Worm (Caenorhabditis elegans) whole organism, L1 larva: ENCODE results near the gene smi-1.

Source experiments
- C04F5.9 ChIP-seq: sonication (generic microtip); optimal IDR thresholded peaks from 2 replicates; lab custom pipeline; 2016; ENCODE audit warnings: missing genetic modification characterization, missing compliant biosample characterization
- C34B4.2 ChIP-seq: sonication (generic microtip); optimal IDR thresholded peaks from 2 replicates; lab custom pipeline; 2017; ENCODE audit warnings: mild to moderate bottlenecking, missing genetic modification characterization, missing compliant biosample characterization
- ceh-63 ChIP-seq: fragments of 200-800 bp; sonication (Bioruptor generic); optimal IDR thresholded peaks from 2 replicates; lab custom pipeline; 2018; ENCODE audit warnings: mild to moderate bottlenecking, missing genetic modification characterization, missing compliant biosample characterization
- ceh-8 ChIP-seq: fragments of 200-800 bp; sonication (Bioruptor generic); optimal IDR thresholded peaks from 2 replicates; lab custom pipeline; 2018; ENCODE audit warnings: mild to moderate bottlenecking, missing genetic modification characterization, moderate library complexity, missing compliant biosample characterization
- ceh-88 ChIP-seq: fragments of 200-800 bp; sonication (Bioruptor generic); IDR thresholded peaks from 2 replicates; pipeline ENCODE4 v1.3.6; 2022; ENCODE audit warnings: missing genetic modification characterization, missing compliant biosample characterization
- ceh-90 ChIP-seq: sonication (generic microtip); optimal IDR thresholded peaks from 2 replicates; lab custom pipeline; 2016; ENCODE audit warnings: missing genetic modification characterization, missing compliant biosample characterization
- dpl-1 ChIP-seq, 3 experiments: fragments of 150-350 bp in 2 of 3; sonication (generic microtip) in 1 of 3; optimal IDR thresholded peaks; 2 replicates each; lab custom pipeline; 2014 to 2017; ENCODE audit warnings: missing biosample characterization in 3 of 3, missing genetic modification characterization in 3 of 3, missing genetic modification reagents in 3 of 3
- efl-1 ChIP-seq, 4 experiments: fragments of 150-350 bp; optimal IDR thresholded peaks in 3 of 4; peaks in 1 of 4; 1 replicate in 1 of 4; 2 replicates in 3 of 4; lab custom pipeline; 2014; ENCODE audit warnings: missing biosample characterization in 2 of 4, missing genetic modification characterization in 2 of 4, missing genetic modification reagents in 2 of 4
- efl-3 ChIP-seq: fragments of 200-800 bp; sonication (Bioruptor generic); optimal IDR thresholded peaks from 2 replicates; lab custom pipeline; 2018; ENCODE audit warnings: mild to moderate bottlenecking, missing genetic modification characterization, missing compliant biosample characterization
- egl-27 ChIP-seq, 2 experiments: fragments of 150-350 bp in 1 of 2; sonication (generic microtip); optimal IDR thresholded peaks; 3 replicates each; lab custom pipeline; 2017 to 2018; ENCODE audit warnings: missing biosample characterization in 2 of 2, missing genetic modification characterization in 2 of 2, missing genetic modification reagents in 2 of 2
- elt-2 ChIP-seq: sonication (generic microtip); optimal IDR thresholded peaks from 2 replicates; lab custom pipeline; 2016; ENCODE audit warnings: missing genetic modification characterization, mild to moderate bottlenecking, inconsistent platforms, missing compliant biosample characterization, missing genetic modification reagents
- elt-3 ChIP-seq, 6 experiments: fragments of 150-350 bp in 1 of 6; sonication (generic microtip); optimal IDR thresholded peaks; 2 replicates each; lab custom pipeline; 2017 to 2018; ENCODE audit warnings: missing biosample characterization in 6 of 6, missing genetic modification characterization in 6 of 6, inconsistent platforms in 1 of 6
- ets-5 ChIP-seq: fragments of 200-800 bp; sonication (Bioruptor generic); IDR thresholded peaks from 2 replicates; pipeline ENCODE4 v1.3.6; 2022; ENCODE audit warnings: missing genetic modification characterization, missing compliant biosample characterization
- fkh-10 ChIP-seq: sonication (generic microtip); optimal IDR thresholded peaks from 2 replicates; lab custom pipeline; 2017; ENCODE audit warnings: missing biosample characterization, missing genetic modification reagents, missing genetic modification characterization
- fkh-4 ChIP-seq: sonication (generic microtip); optimal IDR thresholded peaks from 2 replicates; lab custom pipeline; 2016; ENCODE audit warnings: missing compliant biosample characterization, missing genetic modification characterization, borderline replicate concordance
- fkh-8 ChIP-seq: sonication (generic microtip); optimal IDR thresholded peaks from 2 replicates; lab custom pipeline; 2016; ENCODE audit warnings: mild to moderate bottlenecking, missing genetic modification characterization, missing compliant biosample characterization
- fos-1 ChIP-seq: fragments of 150-350 bp; optimal IDR thresholded peaks from 2 replicates; lab custom pipeline; 2014; ENCODE audit warnings: missing biosample characterization, missing genetic modification characterization
- grh-1 ChIP-seq: fragments of 200-800 bp; sonication (Bioruptor generic); IDR thresholded peaks from 2 replicates; pipeline ENCODE4 v1.3.6; 2022; ENCODE audit warnings: missing genetic modification reagents, missing genetic modification characterization, missing compliant biosample characterization
- hpl-2 ChIP-seq: fragments of 150-350 bp; optimal IDR thresholded peaks from 2 replicates; lab custom pipeline; 2014; ENCODE audit warnings: missing biosample characterization, missing genetic modification reagents, missing genetic modification characterization
- irx-1 ChIP-seq: sonication (generic microtip); optimal IDR thresholded peaks from 2 replicates; lab custom pipeline; 2016; ENCODE audit warnings: missing genetic modification characterization, missing compliant biosample characterization
- isw-1 ChIP-seq: fragments of 200-800 bp; sonication (Bioruptor generic); IDR thresholded peaks from 2 replicates; pipeline ENCODE4 v1.3.6; 2022; ENCODE audit warnings: missing genetic modification characterization, missing compliant biosample characterization
- lin-13 ChIP-seq: fragments of 150-350 bp; optimal IDR thresholded peaks from 2 replicates; lab custom pipeline; 2014; ENCODE audit warnings: missing biosample characterization, missing genetic modification reagents, missing genetic modification characterization
- lin-14 ChIP-seq: fragments of 200-800 bp; sonication (Bioruptor generic); optimal IDR thresholded peaks from 2 replicates; lab custom pipeline; 2018; ENCODE audit warnings: mild to moderate bottlenecking, missing genetic modification characterization, moderate library complexity, missing compliant biosample characterization
- lin-15B ChIP-seq: fragments of 150-350 bp; sonication (generic microtip); optimal IDR thresholded peaks from 3 replicates; lab custom pipeline; 2014; ENCODE audit warnings: missing biosample characterization, missing genetic modification characterization
- lin-35 ChIP-seq, 2 experiments: fragments of 150-350 bp; optimal IDR thresholded peaks; 2 replicates each; lab custom pipeline; 2014; ENCODE audit warnings: missing biosample characterization in 2 of 2, missing genetic modification characterization in 2 of 2, missing genetic modification reagents in 2 of 2
- lin-39 ChIP-seq: fragments of 150-350 bp; optimal IDR thresholded peaks from 2 replicates; lab custom pipeline; 2014; ENCODE audit warnings: missing biosample characterization, missing genetic modification reagents, missing genetic modification characterization
- mab-9 ChIP-seq: fragments of 200-800 bp; sonication (Bioruptor generic); IDR thresholded peaks from 2 replicates; pipeline ENCODE4 v1.3.6; 2022; ENCODE audit warnings: missing genetic modification reagents, missing genetic modification characterization, missing compliant biosample characterization
- mef-2 ChIP-seq: fragments of 150-350 bp; optimal IDR thresholded peaks from 2 replicates; lab custom pipeline; 2014; ENCODE audit warnings: missing biosample characterization, missing genetic modification characterization
- nhr-12 ChIP-seq: sonication (generic microtip); optimal IDR thresholded peaks from 2 replicates; lab custom pipeline; 2017; ENCODE audit warnings: missing biosample characterization, missing genetic modification characterization
- nhr-20 ChIP-seq: sonication (generic microtip); optimal IDR thresholded peaks from 2 replicates; lab custom pipeline; 2016; ENCODE audit warnings: mild to moderate bottlenecking, missing genetic modification characterization, missing compliant biosample characterization
- nhr-28 ChIP-seq: fragments of 150-350 bp; optimal IDR thresholded peaks from 2 replicates; lab custom pipeline; 2014; ENCODE audit warnings: missing biosample characterization, missing genetic modification characterization
- nhr-71 ChIP-seq: sonication (generic microtip); optimal IDR thresholded peaks from 2 replicates; lab custom pipeline; 2016; ENCODE audit warnings: mild to moderate bottlenecking, missing genetic modification characterization, moderate library complexity, missing compliant biosample characterization
- nhr-77 ChIP-seq: fragments of 150-350 bp; optimal IDR thresholded peaks from 2 replicates; lab custom pipeline; 2014; ENCODE audit warnings: missing biosample characterization, missing genetic modification characterization
- nhr-85 ChIP-seq: sonication (generic microtip); peaks from one replicate; lab custom pipeline; 2016; ENCODE audit warnings: missing genetic modification characterization, inconsistent platforms, missing compliant biosample characterization
- pax-3 ChIP-seq: fragments of 200-800 bp; sonication (Bioruptor generic); optimal IDR thresholded peaks from 2 replicates; lab custom pipeline; 2018; ENCODE audit warnings: mild to moderate bottlenecking, missing genetic modification characterization, moderate library complexity, missing compliant biosample characterization
- pqm-1 ChIP-seq: sonication (generic microtip); optimal IDR thresholded peaks from 3 replicates; lab custom pipeline; 2017; ENCODE audit warnings: missing biosample characterization, missing genetic modification characterization
- rnt-1 ChIP-seq: sonication (generic microtip); optimal IDR thresholded peaks from 2 replicates; lab custom pipeline; 2016; ENCODE audit warnings: mild to moderate bottlenecking, missing genetic modification characterization, moderate library complexity, missing compliant biosample characterization
- skn-1 ChIP-seq: fragments of 150-350 bp; optimal IDR thresholded peaks from 2 replicates; lab custom pipeline; 2014; ENCODE audit warnings: missing biosample characterization, missing genetic modification characterization
- snpc-4 ChIP-seq: fragments of 150-350 bp; optimal IDR thresholded peaks from 2 replicates; lab custom pipeline; 2014; ENCODE audit warnings: missing biosample characterization, missing genetic modification characterization
- sox-4 ChIP-seq: sonication (generic microtip); optimal IDR thresholded peaks from 2 replicates; lab custom pipeline; 2016; ENCODE audit warnings: missing genetic modification characterization, missing compliant biosample characterization
- sptf-1 ChIP-seq: fragments of 150-350 bp; optimal IDR thresholded peaks from 2 replicates; lab custom pipeline; 2014; ENCODE audit warnings: missing biosample characterization, missing genetic modification characterization
- sup-37 ChIP-seq: fragments of 200-800 bp; sonication (Bioruptor generic); optimal IDR thresholded peaks from 2 replicates; lab custom pipeline; 2018; ENCODE audit warnings: mild to moderate bottlenecking, missing genetic modification characterization, missing compliant biosample characterization
- swsn-7 ChIP-seq: sonication (generic microtip); optimal IDR thresholded peaks from 2 replicates; lab custom pipeline; 2016; ENCODE audit warnings: missing genetic modification characterization, missing compliant biosample characterization
- unc-130 ChIP-seq: fragments of 150-350 bp; optimal IDR thresholded peaks from 2 replicates; lab custom pipeline; 2017; ENCODE audit warnings: missing biosample characterization, missing genetic modification characterization, inconsistent platforms
- unc-30 ChIP-seq: sonication (generic microtip); optimal IDR thresholded peaks from 2 replicates; lab custom pipeline; 2017; ENCODE audit warnings: missing biosample characterization, missing genetic modification characterization
- unc-62 ChIP-seq: fragments of 150-350 bp; optimal IDR thresholded peaks from 2 replicates; lab custom pipeline; 2014; ENCODE audit warnings: missing biosample characterization, missing genetic modification reagents, missing genetic modification characterization
- unc-86 ChIP-seq: sonication (generic microtip); optimal IDR thresholded peaks from 2 replicates; lab custom pipeline; 2016; ENCODE audit warnings: missing genetic modification characterization, missing compliant biosample characterization
- unc-98 ChIP-seq: fragments of 200-800 bp; sonication (Bioruptor generic); IDR thresholded peaks from 2 replicates; pipeline ENCODE4 v1.3.6; 2022; ENCODE audit warnings: missing genetic modification characterization, missing compliant biosample characterization
- xbp-1 ChIP-seq: sonication (generic microtip); optimal IDR thresholded peaks from 2 replicates; lab custom pipeline; 2016; ENCODE audit warnings: missing genetic modification characterization, missing compliant biosample characterization
- zag-1 ChIP-seq: fragments of 150-350 bp; optimal IDR thresholded peaks from 2 replicates; lab custom pipeline; 2014; ENCODE audit warnings: missing biosample characterization, missing genetic modification characterization
- zip-4 ChIP-seq: fragments of 200-800 bp; sonication (Bioruptor generic); optimal IDR thresholded peaks from 2 replicates; lab custom pipeline; 2018; ENCODE audit warnings: mild to moderate bottlenecking, missing genetic modification characterization, moderate library complexity, missing compliant biosample characterization
- ztf-11 ChIP-seq, 2 experiments: sonication (generic microtip); optimal IDR thresholded peaks; 2 replicates each; lab custom pipeline; 2016 to 2017; ENCODE audit warnings: missing genetic modification characterization in 2 of 2, missing biosample characterization in 1 of 2, missing compliant biosample characterization in 1 of 2

Gene smi-1

DNA sequence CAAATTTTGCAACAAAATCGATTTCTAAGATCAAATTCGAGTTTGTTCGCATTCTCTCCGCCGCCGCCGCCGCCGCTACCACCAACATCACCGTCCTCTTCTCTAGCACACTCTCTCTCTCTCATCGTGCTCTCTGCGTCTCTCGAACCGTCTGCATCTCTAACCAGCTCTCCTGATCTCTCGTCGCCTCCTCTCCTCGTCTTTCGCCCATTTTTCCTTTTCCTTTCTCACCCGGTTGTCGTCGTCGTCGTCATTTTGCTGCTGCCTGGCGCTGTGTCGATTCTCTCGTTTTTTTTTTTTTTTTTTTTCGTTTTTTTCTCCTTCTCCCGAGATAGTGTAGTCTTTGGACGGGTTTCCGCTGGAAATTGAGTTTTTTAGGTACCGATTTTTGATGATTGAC lies 48.3 kb downstream of the smi-1 start (continued):
- TF ChIP-seq mab-9 (GFP tag; lab: Robert Waterston, UW) (0 out of 2 replicates have a peak, but pooled peaks have one; percentile 56), lin-15B (tag; lab: Kevin White, UChicago) (no peak), swsn-7 (peak; percentile 96), zag-1 (peak; percentile 25), nhr-77 (tag; lab: Kevin White, UChicago) (peak; percentile 69), ceh-63 (no peak), efl-1 (optimal IDR thresholded peaks at IDR 0.05; lab: Kevin White, UChicago) (peak; percentile 85 to 95), efl-1 (GFP tag; optimal IDR thresholded peaks at IDR 0.05 in 1 of 2; lab: Kevin White, UChicago) (peak; percentile 55 to 97), hpl-2 (GFP tag; lab: Kevin White, UChicago) (peak; percentile 87), ceh-8 (GFP tag; lab: Kevin White, UChicago) (peak; percentile 91), dpl-1 (GFP tag; optimal IDR thresholded peaks at IDR 0.05; lab: Kevin White, UChicago) (peak; percentile 55 to 57 (median 55)), grh-1 (GFP tag; lab: Robert Waterston, UW) (peak; percentile 95), skn-1 (tag; lab: Kevin White, UChicago) (peak; percentile 96), xbp-1 (tag; lab: Kevin White, UChicago) (peak; percentile 92), lin-39 (peak; percentile 67), fkh-10 (GFP tag; lab: Kevin White, UChicago) (peak; percentile 81), ceh-88 (GFP tag; lab: Robert Waterston, UW) (peak; percentile 70), mef-2 (tag; lab: Kevin White, UChicago) (peak; percentile 86), pax-3 (tag; lab: Kevin White, UChicago) (peak; percentile 85), lin-13 (GFP tag; lab: Kevin White, UChicago) (peak; percentile 88), unc-30 (no peak), efl-3 (GFP tag; lab: Kevin White, UChicago) (peak; percentile 56), unc-130 (tag; lab: Kevin White, UChicago) (peak; percentile 82), fkh-8 (tag; lab: Kevin White, UChicago) (peak; percentile 86), elt-3 (tag; optimal IDR thresholded peaks at IDR 0.05; lab: Kevin White, UChicago) (peak in 3 of 6 experiments; percentile 80 to 89 (median 88)), nhr-85 (tag; lab: Kevin White, UChicago) (peak; percentile 100), isw-1 (GFP tag; lab: Robert Waterston, UW) (peak; percentile 78), sox-4 (tag; lab: Kevin White, UChicago) (peak; percentile 82), nhr-20 (peak; percentile 99), nhr-28 (tag; lab: Kevin White, UChicago) (no peak), irx-1 (peak; percentile 84), nhr-71 (peak; percentile 99), zip-4 (GFP tag; lab: Kevin White, UChicago) (peak; percentile 63), lin-14 (GFP tag; lab: Kevin White, UChicago) (peak; percentile 99), rnt-1 (tag; lab: Kevin White, UChicago) (peak; percentile 97), snpc-4 (tag; lab: Kevin White, UChicago) (peak; percentile 73), unc-98 (GFP tag; lab: Robert Waterston, UW) (peak; percentile 54; the same call in 1 of the 2 replicates), pqm-1 (tag; lab: Kevin White, UChicago) (no peak), sptf-1 (tag; lab: Kevin White, UChicago) (no peak), fos-1 (tag; lab: Kevin White, UChicago) (peak; percentile 91), egl-27 (tag; optimal IDR thresholded peaks at IDR 0.05; lab: Kevin White, UChicago) (peak; percentile 90 to 97), sup-37 (peak; percentile 50), C34B4.2 (tag; lab: Kevin White, UChicago) (no peak), elt-2 (peak; percentile 71), unc-86 (tag; lab: Kevin White, UChicago) (peak; percentile 96), ets-5 (no peak), nhr-12 (peak; percentile 26), C04F5.9 (tag; lab: Kevin White, UChicago) (no peak), ztf-11 (tag; optimal IDR thresholded peaks at IDR 0.05; lab: Kevin White, UChicago) (peak in 1 of 2 experiments; percentile 87), unc-62 (GFP tag; lab: Kevin White, UChicago) (peak; percentile 65), fkh-4 (tag; lab: Kevin White, UChicago) (peak; percentile 50), lin-35 (GFP tag; optimal IDR thresholded peaks at IDR 0.05; lab: Kevin White, UChicago) (peak; percentile 70 to 85), ceh-90 (tag; lab: Kevin White, UChicago) (no peak)
